Fruit fly (Drosophila melanogaster): Measurements from ENCODE around the gene CG6415.

DNA sequence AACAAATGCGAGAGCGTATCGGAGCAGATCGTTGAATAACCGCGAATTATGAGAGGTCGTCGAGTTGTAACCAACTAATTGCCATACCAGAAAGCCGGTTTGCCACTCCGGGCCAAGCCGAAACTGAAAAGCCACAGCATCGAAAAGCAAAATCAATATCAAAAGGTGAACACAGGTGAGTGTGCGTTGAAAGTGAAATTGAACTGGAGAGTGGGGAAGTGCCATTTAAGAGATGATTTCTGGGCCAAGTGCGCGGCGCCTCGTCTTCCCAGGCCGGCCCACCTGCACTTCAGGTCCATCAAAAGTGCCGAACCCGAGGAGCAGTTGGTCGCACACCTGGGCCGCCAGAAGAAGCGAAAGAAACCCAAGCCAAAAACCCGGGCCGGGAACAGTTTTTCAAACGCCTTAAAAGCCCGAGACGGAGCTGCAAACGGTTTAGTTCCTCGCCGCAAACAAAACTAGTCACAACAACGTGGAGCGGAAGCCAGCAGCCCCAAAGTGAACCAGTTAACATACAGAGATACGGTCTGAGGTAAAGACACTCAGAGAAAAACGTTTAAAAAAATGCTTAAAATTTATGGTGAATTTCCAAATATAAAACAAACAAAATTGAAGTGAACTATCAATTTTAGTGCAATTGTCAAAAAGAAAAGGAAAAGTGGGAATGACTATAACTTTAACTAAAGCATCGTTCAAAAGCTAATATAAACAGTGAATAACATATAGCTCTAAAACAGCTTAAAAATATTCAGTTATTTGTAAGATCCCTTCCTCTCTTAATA lies 26.3 kb upstream of the CG6415 start, which contains the start of gene CG17104:
- no peak for TF ChIP-seq CTCF (optimal IDR thresholded peaks at IDR 0.05)
- no peak for TF ChIP-seq CG8478 (optimal IDR thresholded peaks at IDR 0.05)
